Fruit fly (Drosophila melanogaster) whole organism, embryonic: ENCODE measurements around the gene SMC1.

Source experiments
- Adf1 ChIP-seq: fragments of 200-800 bp; sonication (Bioruptor generic); IDR thresholded peaks from 2 replicates; pipeline ENCODE4 v1.3.6; 2022; ENCODE audit warnings: missing biosample characterization, missing genetic modification characterization
- B-H2 ChIP-seq: fragments of 200-800 bp; sonication (Bioruptor generic); optimal IDR thresholded peaks from 2 replicates; lab custom pipeline; 2018; ENCODE audit warnings: missing biosample characterization, mild to moderate bottlenecking, missing genetic modification characterization
- CG10543 ChIP-seq: fragments of 200-800 bp; sonication (Bioruptor generic); optimal IDR thresholded peaks from 3 replicates; lab custom pipeline; 2017; ENCODE audit warnings: missing biosample characterization, mild to moderate bottlenecking, missing genetic modification characterization, moderate library complexity
- CG10654 ChIP-seq: fragments of 200-800 bp; sonication (Bioruptor generic); optimal IDR thresholded peaks from 2 replicates; lab custom pipeline; 2016; ENCODE audit warnings: missing biosample characterization, missing genetic modification characterization
- CG11504 ChIP-seq: fragments of 200-800 bp; sonication (Bioruptor generic); optimal IDR thresholded peaks from 3 replicates; lab custom pipeline; 2019; ENCODE audit warnings: missing biosample characterization, mild to moderate bottlenecking, missing genetic modification characterization, moderate library complexity
- CG11695 ChIP-seq: fragments of 200-800 bp; sonication (Bioruptor generic); IDR thresholded peaks from 3 replicates; pipeline ENCODE4 v1.3.6; 2022; ENCODE audit warnings: missing biosample characterization, missing genetic modification characterization
- CG14441 ChIP-seq: fragments of 200-800 bp; sonication (Bioruptor generic); IDR thresholded peaks from 2 replicates; pipeline ENCODE4 v1.3.6; 2022; ENCODE audit warnings: missing biosample characterization, missing genetic modification characterization
- CG16863 ChIP-seq: fragments of 200-800 bp; sonication (Bioruptor generic); optimal IDR thresholded peaks from 3 replicates; lab custom pipeline; 2016; ENCODE audit warnings: missing biosample characterization, missing genetic modification characterization
- CG17802 ChIP-seq: fragments of 200-800 bp; sonication (Bioruptor generic); optimal IDR thresholded peaks from 2 replicates; lab custom pipeline; 2018; ENCODE audit warnings: missing biosample characterization, mild to moderate bottlenecking, missing genetic modification characterization, moderate library complexity
- CG18476 ChIP-seq: fragments of 200-800 bp; sonication (Bioruptor generic); optimal IDR thresholded peaks from 2 replicates; lab custom pipeline; 2016; ENCODE audit warnings: missing biosample characterization, mild to moderate bottlenecking, missing genetic modification characterization
- CG30020 ChIP-seq: fragments of 200-800 bp; optimal IDR thresholded peaks from 2 replicates; lab custom pipeline; 2019; ENCODE audit warnings: missing biosample characterization, mild to moderate bottlenecking, missing genetic modification characterization, moderate library complexity
- CG33213 ChIP-seq: fragments of 200-800 bp; sonication (Bioruptor generic); optimal IDR thresholded peaks from 3 replicates; lab custom pipeline; 2016; ENCODE audit warnings: missing biosample characterization, missing genetic modification characterization
- CG4404 ChIP-seq: fragments of 200-800 bp; sonication (Bioruptor generic); IDR thresholded peaks from 2 replicates; pipeline ENCODE4 v1.3.6; 2022; ENCODE audit warnings: missing biosample characterization, missing genetic modification characterization
- CG6175 ChIP-seq: fragments of 200-800 bp; sonication (Bioruptor generic); IDR thresholded peaks from 3 replicates; pipeline ENCODE4 v1.3.6; 2022; ENCODE audit warnings: missing biosample characterization, missing genetic modification characterization
- CG6689 ChIP-seq: fragments of 200-800 bp; sonication (Bioruptor generic); IDR thresholded peaks from 2 replicates; pipeline ENCODE4 v1.3.6; 2022; ENCODE audit warnings: missing biosample characterization, missing genetic modification characterization
- CG6765 ChIP-seq: fragments of 200-800 bp; sonication (Bioruptor generic); optimal IDR thresholded peaks from 3 replicates; lab custom pipeline; 2017; ENCODE audit warnings: missing biosample characterization, mild to moderate bottlenecking, missing genetic modification characterization
- CG7357 ChIP-seq: fragments of 200-800 bp; sonication (Bioruptor generic); IDR thresholded peaks from 3 replicates; pipeline ENCODE4 v1.3.6; 2022; ENCODE audit warnings: missing biosample characterization, missing genetic modification characterization
- CG7745 ChIP-seq: fragments of 200-800 bp; sonication (Bioruptor generic); optimal IDR thresholded peaks from 2 replicates; lab custom pipeline; 2018; ENCODE audit warnings: missing biosample characterization, mild to moderate bottlenecking, missing genetic modification characterization, moderate library complexity
- CG7786 ChIP-seq: fragments of 200-800 bp; sonication (Bioruptor generic); optimal IDR thresholded peaks from 2 replicates; lab custom pipeline; 2016; ENCODE audit warnings: missing biosample characterization, missing genetic modification characterization
- CG7987 ChIP-seq: fragments of 200-800 bp; sonication (Bioruptor generic); optimal IDR thresholded peaks from 2 replicates; lab custom pipeline; 2018; ENCODE audit warnings: missing biosample characterization, mild to moderate bottlenecking, missing genetic modification characterization, moderate library complexity
- CG8281 ChIP-seq: fragments of 200-800 bp; sonication (Bioruptor generic); optimal IDR thresholded peaks from 2 replicates; lab custom pipeline; 2018; ENCODE audit warnings: missing biosample characterization, mild to moderate bottlenecking, missing genetic modification characterization, moderate library complexity
- CrebB ChIP-seq: fragments of 200-800 bp; sonication (Bioruptor generic); optimal IDR thresholded peaks from 3 replicates; lab custom pipeline; 2018; ENCODE audit warnings: missing biosample characterization, mild to moderate bottlenecking, missing genetic modification characterization
- D ChIP-seq, 2 experiments: fragments of 200-800 bp in 1 of 2; fragments of >200 bp in 1 of 2; sonication (Bioruptor generic) in 1 of 2; optimal IDR thresholded peaks; 2 replicates in 1 of 2; 3 replicates in 1 of 2; lab custom pipeline; 2017; ENCODE audit warnings: mild to moderate bottlenecking in 1 of 2, missing biosample characterization in 1 of 2, missing genetic modification characterization in 1 of 2, missing genetic modification reagents in 1 of 2
- Elba2 ChIP-seq: fragments of 200-800 bp; sonication (Bioruptor generic); optimal IDR thresholded peaks from 3 replicates; lab custom pipeline; 2016; ENCODE audit warnings: missing biosample characterization, missing genetic modification characterization
- Hr39 ChIP-seq: fragments of >200 bp; optimal IDR thresholded peaks from 2 replicates; lab custom pipeline; 2017
- Oaz ChIP-seq: fragments of 200-800 bp; sonication (Bioruptor generic); IDR thresholded peaks from 2 replicates; pipeline ENCODE4 v1.3.6; 2022; ENCODE audit warnings: missing biosample characterization, missing genetic modification characterization
- Pdp1 ChIP-seq, 2 experiments: fragments of 200-800 bp; sonication (Bioruptor generic); optimal IDR thresholded peaks; 3 replicates each; lab custom pipeline; 2016; ENCODE audit warnings: missing biosample characterization in 2 of 2, missing genetic modification characterization in 2 of 2, mild to moderate bottlenecking in 1 of 2, moderate library complexity in 1 of 2
- Xbp1 ChIP-seq: fragments of 200-800 bp; sonication (Bioruptor generic); optimal IDR thresholded peaks from 3 replicates; lab custom pipeline; 2016; ENCODE audit warnings: missing biosample characterization, mild to moderate bottlenecking, missing genetic modification characterization
- az2 ChIP-seq: fragments of 200-800 bp; sonication (Bioruptor generic); optimal IDR thresholded peaks from 3 replicates; lab custom pipeline; 2016; ENCODE audit warnings: missing biosample characterization, missing genetic modification characterization
- cas ChIP-seq: fragments of 200-800 bp; sonication (Bioruptor generic); IDR thresholded peaks from 2 replicates; pipeline ENCODE4 v1.3.6; 2022; ENCODE audit warnings: missing biosample characterization, missing genetic modification characterization
- chinmo ChIP-seq: fragments of 200-800 bp; sonication (Bioruptor generic); IDR thresholded peaks from 4 replicates; pipeline ENCODE4 v1.3.6; 2022; ENCODE audit warnings: missing biosample characterization, missing genetic modification characterization; ENCODE audit not compliant: partially characterized antibody
- croc ChIP-seq: fragments of 200-800 bp; sonication (Bioruptor generic); conservative IDR thresholded peaks from 3 replicates; pipeline ENCODE4 v1.3.6; 2022; ENCODE audit warnings: missing biosample characterization, missing genetic modification characterization
- emc ChIP-seq: fragments of 200-800 bp; sonication (Bioruptor generic); optimal IDR thresholded peaks from 2 replicates; lab custom pipeline; 2016; ENCODE audit warnings: missing biosample characterization, missing genetic modification characterization
- gce ChIP-seq: fragments of 200-800 bp; sonication (Bioruptor generic); IDR thresholded peaks from 3 replicates; pipeline ENCODE4 v1.3.6; 2022; ENCODE audit warnings: missing biosample characterization, missing genetic modification characterization
- gsb-n ChIP-seq: fragments of 200-800 bp; sonication (Bioruptor generic); optimal IDR thresholded peaks from 3 replicates; lab custom pipeline; 2018; ENCODE audit warnings: missing biosample characterization, mild to moderate bottlenecking, missing genetic modification characterization
- h ChIP-seq: fragments of >200 bp; optimal IDR thresholded peaks from 2 replicates; lab custom pipeline; 2017
- hkb ChIP-seq, 2 experiments: fragments of 200-800 bp in 1 of 2; fragments of >200 bp in 1 of 2; sonication (Bioruptor generic) in 1 of 2; IDR thresholded peaks in 1 of 2; optimal IDR thresholded peaks in 1 of 2; 2 replicates each; pipeline versions ENCODE4 v1.3.6 to Lab custom; 2017 to 2022; ENCODE audit warnings: missing biosample characterization in 1 of 2, missing genetic modification characterization in 1 of 2
- ind ChIP-seq: fragments of 200-800 bp; sonication (Bioruptor generic); optimal IDR thresholded peaks from 3 replicates; lab custom pipeline; 2016; ENCODE audit warnings: missing biosample characterization, missing genetic modification characterization
- inv ChIP-seq: fragments of 200-800 bp; sonication (Bioruptor generic); IDR thresholded peaks from 2 replicates; pipeline ENCODE4 v1.3.6; 2022; ENCODE audit warnings: missing biosample characterization, missing genetic modification characterization; ENCODE audit not compliant: partially characterized antibody
- pan ChIP-seq, 4 experiments: fragments of >200 bp in 3 of 4; fragments of 200-800 bp in 1 of 4; sonication (Bioruptor generic) in 1 of 4; optimal IDR thresholded peaks in 3 of 4; IDR thresholded peaks in 1 of 4; 2 replicates each; pipeline versions ENCODE4 v1.3.6 to Lab custom; 2017 to 2022; ENCODE audit warnings: missing biosample characterization in 2 of 4, missing genetic modification characterization in 2 of 4, mixed read lengths in 1 of 4
- schlank ChIP-seq: fragments of 200-800 bp; sonication (Bioruptor generic); optimal IDR thresholded peaks from 2 replicates; lab custom pipeline; 2018; ENCODE audit warnings: missing biosample characterization, mild to moderate bottlenecking, missing genetic modification characterization
- slbo ChIP-seq: fragments of 200-800 bp; sonication (Bioruptor generic); IDR thresholded peaks from 2 replicates; pipeline ENCODE4 v1.3.6; 2022; ENCODE audit warnings: missing biosample characterization, missing genetic modification characterization
- sna ChIP-seq: fragments of 200-800 bp; sonication (Bioruptor generic); IDR thresholded peaks from 2 replicates; pipeline ENCODE4 v1.3.6; 2022; ENCODE audit warnings: missing biosample characterization, missing genetic modification characterization; ENCODE audit not compliant: partially characterized antibody
- stwl ChIP-seq: fragments of 200-800 bp; sonication (Bioruptor generic); optimal IDR thresholded peaks from 3 replicates; lab custom pipeline; 2018; ENCODE audit warnings: missing biosample characterization, mild to moderate bottlenecking, missing genetic modification characterization, moderate library complexity
- usp ChIP-seq: fragments of >200 bp; optimal IDR thresholded peaks from 2 replicates; lab custom pipeline; 2017; ENCODE audit warnings: missing biosample characterization, missing genetic modification characterization
- vnd ChIP-seq: fragments of 200-800 bp; sonication (Bioruptor generic); IDR thresholded peaks from 3 replicates; pipeline ENCODE4 v1.3.6; 2022; ENCODE audit warnings: missing biosample characterization, missing genetic modification characterization; ENCODE audit not compliant: partially characterized antibody

Gene SMC1

DNA sequence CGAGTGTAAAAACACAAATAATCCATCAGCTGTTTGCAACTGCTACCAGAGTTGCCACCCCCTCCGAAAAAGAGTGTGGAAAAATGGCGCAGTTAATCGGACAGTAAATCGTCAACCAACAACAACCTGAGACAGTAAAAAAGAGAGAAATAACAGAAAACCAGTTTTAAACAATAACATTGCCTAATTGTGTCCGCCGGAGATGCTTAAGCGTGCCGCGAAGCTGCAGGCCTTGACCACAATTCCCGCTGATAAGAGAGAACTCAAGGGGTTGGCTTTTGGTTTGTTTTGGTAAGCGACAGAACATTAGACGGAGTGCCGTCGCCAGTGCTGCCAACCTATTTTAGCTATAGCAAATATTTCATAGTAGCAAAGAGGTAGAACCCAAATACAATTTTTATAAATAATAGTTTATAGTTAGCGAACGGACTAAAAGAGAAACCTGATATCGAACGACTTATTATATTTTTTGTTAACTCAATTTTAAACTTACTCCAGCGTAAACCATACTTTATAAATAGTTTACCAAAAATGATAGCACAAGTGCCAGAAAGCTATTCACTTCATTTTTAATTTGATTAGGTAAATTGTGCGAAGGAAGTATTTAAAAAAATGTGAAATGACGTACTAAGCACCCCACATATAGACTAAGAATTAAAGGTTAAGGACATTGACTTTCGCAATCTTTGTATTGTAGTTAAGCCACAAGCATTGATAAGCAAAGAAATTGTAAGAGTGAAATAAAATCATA, 7.2 kb upstream of the SMC1 start, which contains the start of the genes Atg6 and Pisd (continued):
- TF ChIP-seq Oaz (GFP tag; lab: Robert Waterston, UW), result no peak
- TF ChIP-seq Elba2, result no peak
- 0 out of 2 replicates have a peak, but pooled peaks have one; percentile 33 for TF ChIP-seq CG6689 (GFP tag; lab: Robert Waterston, UW)
- no peak for TF ChIP-seq croc
- peak; percentile 76 for TF ChIP-seq B-H2 (GFP tag; lab: Kevin White, UChicago)
- TF ChIP-seq CG10654 (GFP tag; lab: Kevin White, UChicago), result no peak
- TF ChIP-seq inv (GFP tag; lab: Robert Waterston, UW), result no peak

DNA sequence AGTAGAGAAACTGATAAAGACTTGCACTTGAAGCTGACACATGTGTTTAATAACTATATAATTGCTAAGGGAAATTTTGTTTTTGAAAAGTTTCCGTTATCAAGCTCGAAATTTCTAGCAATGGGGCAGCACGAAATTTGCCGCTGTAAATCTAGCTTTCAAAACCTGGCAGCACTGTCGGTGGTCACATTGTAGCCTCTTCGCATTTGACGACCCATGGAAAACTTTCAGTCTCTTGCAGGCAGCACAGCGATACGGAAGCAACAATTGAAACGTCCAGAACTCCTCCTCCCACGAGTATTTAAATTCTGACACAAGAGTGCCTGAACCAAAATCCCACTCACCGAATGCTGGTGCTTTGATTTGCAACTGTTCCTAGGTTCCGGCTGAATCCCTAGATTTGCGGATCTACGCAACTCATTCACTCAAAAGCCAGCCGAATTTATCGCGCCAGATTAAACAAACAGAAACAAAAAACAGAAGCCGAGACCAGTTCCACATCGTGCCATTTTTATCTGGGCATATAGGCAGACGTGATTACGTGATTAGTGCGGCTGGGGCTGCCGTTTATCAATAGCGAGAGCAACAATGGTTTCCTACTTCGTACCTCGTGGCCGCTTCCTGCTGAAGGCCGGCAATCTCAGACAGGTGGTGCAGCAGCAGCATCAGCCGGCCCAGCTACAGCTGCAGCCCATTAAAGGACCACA, 6.5 kb upstream of the SMC1 start:
- TF ChIP-seq CG4404 (no peak), stwl (tag; lab: Kevin White, UChicago) (no peak), chinmo (GFP tag; lab: Robert Waterston, UW) (no peak), az2 (GFP tag; lab: Kevin White, UChicago) (no peak), CG11504 (no peak), CG16863 (GFP tag; lab: Kevin White, UChicago) (no peak), CrebB (tag; lab: Kevin White, UChicago) (no peak), cas (GFP tag; lab: Robert Waterston, UW) (no peak), CG7745 (tag; lab: Kevin White, UChicago) (no peak), Adf1 (no peak; the same call in 1 of the 2 replicates), emc (GFP tag; lab: Kevin White, UChicago) (no peak), CG10543 (GFP tag; lab: Kevin White, UChicago) (peak; percentile 40), slbo (GFP tag; lab: Robert Waterston, UW) (peak; percentile 53), schlank (tag; lab: Kevin White, UChicago) (no peak), Xbp1 (GFP tag; lab: Kevin White, UChicago) (no peak), h (lab: Kevin White, UChicago) (no peak), CG7357 (GFP tag; lab: Robert Waterston, UW) (no peak), Hr39 (lab: Kevin White, UChicago) (no peak), pan (optimal IDR thresholded peaks at IDR 0.05; lab: Kevin White, UChicago) (no peak), pan (GFP tag; optimal IDR thresholded peaks at IDR 0.05 in 1 of 2, IDR thresholded peaks at IDR 0.05 in 1 of 2) (peak in 1 of 2 experiments; percentile 41), D (optimal IDR thresholded peaks at IDR 0.05; lab: Kevin White, UChicago) (no peak), D (GFP tag; optimal IDR thresholded peaks at IDR 0.05; lab: Kevin White, UChicago) (no peak), usp (no peak), CG30020 (tag; lab: Kevin White, UChicago) (no peak), CG6175 (GFP tag; lab: Robert Waterston, UW) (no peak), CG8281 (tag; lab: Kevin White, UChicago) (no peak), sna (GFP tag; lab: Robert Waterston, UW) (no peak), hkb (optimal IDR thresholded peaks at IDR 0.05; lab: Kevin White, UChicago) (no peak), hkb (GFP tag; IDR thresholded peaks at IDR 0.05; lab: Robert Waterston, UW) (no peak), gce (no peak), CG7987 (GFP tag; lab: Kevin White, UChicago) (no peak), CG6765 (GFP tag; lab: Kevin White, UChicago) (no peak), CG18476 (GFP tag; lab: Kevin White, UChicago) (no peak), ind (GFP tag; lab: Kevin White, UChicago) (no peak), Pdp1 (GFP tag; optimal IDR thresholded peaks at IDR 0.05; lab: Kevin White, UChicago) (peak in 1 of 2 experiments; percentile 81), gsb-n (tag; lab: Kevin White, UChicago) (no peak), CG17802 (tag; lab: Kevin White, UChicago) (no peak), CG7786 (GFP tag; lab: Kevin White, UChicago) (no peak), CG14441 (no peak), CG11695 (no peak), vnd (GFP tag; lab: Robert Waterston, UW) (no peak), CG33213 (GFP tag; lab: Kevin White, UChicago) (no peak)
